Worm (Caenorhabditis elegans) whole organism, L2 larva: Measurements from ENCODE around the gene T21D9.2.

Experiments used
- C34F6.9 ChIP-seq: fragments of 150-350 bp; optimal IDR thresholded peaks from 2 replicates; lab custom pipeline; 2014; ENCODE audit warnings: missing biosample characterization, missing genetic modification characterization
- F13H6.1 ChIP-seq: sonication (generic microtip); optimal IDR thresholded peaks from 2 replicates; lab custom pipeline; 2016; ENCODE audit warnings: missing genetic modification characterization, missing compliant biosample characterization
- R02D3.7 ChIP-seq: fragments of 150-350 bp; optimal IDR thresholded peaks from 2 replicates; lab custom pipeline; 2014; ENCODE audit warnings: missing biosample characterization, missing genetic modification characterization
- Y55F3AM.14 ChIP-seq: fragments of 200-800 bp; sonication (Bioruptor generic); optimal IDR thresholded peaks from 2 replicates; lab custom pipeline; 2018; ENCODE audit warnings: mild to moderate bottlenecking, missing genetic modification characterization, missing compliant biosample characterization
- ZK546.5 ChIP-seq: sonication (generic microtip); optimal IDR thresholded peaks from 2 replicates; lab custom pipeline; 2017; ENCODE audit warnings: missing biosample characterization, missing genetic modification characterization
- aly-2 ChIP-seq: fragments of 150-350 bp; optimal IDR thresholded peaks from 2 replicates; lab custom pipeline; 2014; ENCODE audit warnings: missing biosample characterization, missing genetic modification characterization
- blmp-1 ChIP-seq: sonication (generic microtip); optimal IDR thresholded peaks from 2 replicates; lab custom pipeline; 2017; ENCODE audit warnings: missing genetic modification characterization, mild to moderate bottlenecking, missing compliant biosample characterization, antibody characterized with exemption, moderate library complexity; ENCODE audit not compliant: insufficient read depth
- ceh-16 ChIP-seq: fragments of 150-350 bp; optimal IDR thresholded peaks from 2 replicates; lab custom pipeline; 2014; ENCODE audit warnings: missing biosample characterization, missing genetic modification characterization
- crh-2 ChIP-seq: sonication (generic microtip); optimal IDR thresholded peaks from 2 replicates; lab custom pipeline; 2017; ENCODE audit warnings: missing biosample characterization, missing genetic modification characterization
- dmd-4 ChIP-seq: sonication (generic microtip); optimal IDR thresholded peaks from 2 replicates; lab custom pipeline; 2017; ENCODE audit warnings: missing biosample characterization, missing genetic modification characterization
- elt-1 ChIP-seq: fragments of 150-350 bp; optimal IDR thresholded peaks from 2 replicates; lab custom pipeline; 2014; ENCODE audit warnings: missing biosample characterization, missing genetic modification characterization
- fos-1 ChIP-seq: fragments of 150-350 bp; optimal IDR thresholded peaks from 2 replicates; lab custom pipeline; 2014; ENCODE audit warnings: missing biosample characterization, missing genetic modification characterization
- gmeb-1 ChIP-seq: fragments of 150-350 bp; optimal IDR thresholded peaks from 2 replicates; lab custom pipeline; 2014; ENCODE audit warnings: missing biosample characterization, missing genetic modification characterization
- lin-11 ChIP-seq: fragments of 150-350 bp; sonication (generic microtip); optimal IDR thresholded peaks from 2 replicates; lab custom pipeline; 2014; ENCODE audit warnings: missing biosample characterization, missing genetic modification characterization, inconsistent platforms, mixed read lengths
- lin-39 ChIP-seq: fragments of 150-350 bp; optimal IDR thresholded peaks from 2 replicates; lab custom pipeline; 2014; ENCODE audit warnings: missing biosample characterization, missing genetic modification reagents, missing genetic modification characterization
- lsy-2 ChIP-seq, 2 experiments: fragments of 150-350 bp in 1 of 2; sonication (generic microtip) in 1 of 2; optimal IDR thresholded peaks; 2 replicates each; lab custom pipeline; 2014 to 2017; ENCODE audit warnings: missing biosample characterization in 2 of 2, missing genetic modification characterization in 2 of 2
- mab-5 ChIP-seq: fragments of 150-350 bp; optimal IDR thresholded peaks from 2 replicates; lab custom pipeline; 2014; ENCODE audit warnings: missing biosample characterization, missing genetic modification characterization
- mbf-1 ChIP-seq: sonication (generic microtip); optimal IDR thresholded peaks from 2 replicates; lab custom pipeline; 2017; ENCODE audit warnings: missing biosample characterization, missing genetic modification characterization
- mdl-1 ChIP-seq, 2 experiments: fragments of 150-350 bp in 1 of 2; sonication (generic microtip) in 1 of 2; optimal IDR thresholded peaks; 2 replicates each; lab custom pipeline; 2017; ENCODE audit warnings: missing biosample characterization in 2 of 2, missing genetic modification characterization in 2 of 2
- nhr-10 ChIP-seq: sonication (generic microtip); optimal IDR thresholded peaks from 2 replicates; lab custom pipeline; 2017; ENCODE audit warnings: missing biosample characterization, missing genetic modification characterization
- nhr-11 ChIP-seq: fragments of 150-350 bp; optimal IDR thresholded peaks from 2 replicates; lab custom pipeline; 2014; ENCODE audit warnings: missing biosample characterization, missing genetic modification characterization
- nhr-12 ChIP-seq: fragments of 150-350 bp; optimal IDR thresholded peaks from 2 replicates; lab custom pipeline; 2014; ENCODE audit warnings: missing biosample characterization, missing genetic modification characterization
- nhr-129 ChIP-seq: fragments of 150-350 bp; optimal IDR thresholded peaks from 2 replicates; lab custom pipeline; 2014; ENCODE audit warnings: missing biosample characterization, missing genetic modification characterization
- nhr-21 ChIP-seq: fragments of 150-350 bp; optimal IDR thresholded peaks from 2 replicates; lab custom pipeline; 2014; ENCODE audit warnings: missing biosample characterization, missing genetic modification characterization
- nhr-23 ChIP-seq: fragments of 150-350 bp; optimal IDR thresholded peaks from 2 replicates; lab custom pipeline; 2014; ENCODE audit warnings: missing biosample characterization, missing genetic modification reagents, missing genetic modification characterization
- nhr-237 ChIP-seq: fragments of 150-350 bp; optimal IDR thresholded peaks from 2 replicates; lab custom pipeline; 2014; ENCODE audit warnings: missing biosample characterization, missing genetic modification characterization
- nhr-25 ChIP-seq: fragments of 150-350 bp; sonication (generic microtip); optimal IDR thresholded peaks from 3 replicates; lab custom pipeline; 2014; ENCODE audit warnings: missing biosample characterization, missing genetic modification characterization
- nhr-6 ChIP-seq: fragments of 150-350 bp; optimal IDR thresholded peaks from 2 replicates; lab custom pipeline; 2014; ENCODE audit warnings: missing biosample characterization, missing genetic modification characterization
- nhr-77 ChIP-seq: fragments of 150-350 bp; optimal IDR thresholded peaks from 2 replicates; lab custom pipeline; 2014; ENCODE audit warnings: missing biosample characterization, missing genetic modification characterization
- peb-1 ChIP-seq: fragments of 150-350 bp; optimal IDR thresholded peaks from 2 replicates; lab custom pipeline; 2014; ENCODE audit warnings: missing biosample characterization, missing genetic modification characterization
- skn-1 ChIP-seq: sonication (generic microtip); optimal IDR thresholded peaks from 2 replicates; lab custom pipeline; 2017; ENCODE audit warnings: missing biosample characterization, missing genetic modification characterization
- sma-3 ChIP-seq: sonication (generic microtip); optimal IDR thresholded peaks from 2 replicates; lab custom pipeline; 2016; ENCODE audit warnings: missing genetic modification reagents, missing genetic modification characterization, missing compliant biosample characterization
- sma-9 ChIP-seq, 2 experiments: fragments of 150-350 bp in 1 of 2; sonication (generic microtip) in 1 of 2; optimal IDR thresholded peaks; 2 replicates each; lab custom pipeline; 2014 to 2016; ENCODE audit warnings: missing genetic modification characterization in 2 of 2, mild to moderate bottlenecking in 1 of 2, missing biosample characterization in 1 of 2, missing compliant biosample characterization in 1 of 2, missing genetic modification reagents in 1 of 2, moderate library complexity in 1 of 2
- snpc-4 ChIP-seq: fragments of 150-350 bp; optimal IDR thresholded peaks from 2 replicates; lab custom pipeline; 2014; ENCODE audit warnings: missing biosample characterization, missing genetic modification characterization
- unc-55 ChIP-seq: fragments of 150-350 bp; sonication (generic microtip); optimal IDR thresholded peaks from 3 replicates; lab custom pipeline; 2014; ENCODE audit warnings: missing biosample characterization, missing genetic modification reagents, missing genetic modification characterization
- unc-62 ChIP-seq: fragments of 150-350 bp; optimal IDR thresholded peaks from 2 replicates; lab custom pipeline; 2014; ENCODE audit warnings: missing biosample characterization, missing genetic modification reagents, missing genetic modification characterization
- zag-1 ChIP-seq: fragments of 150-350 bp; optimal IDR thresholded peaks from 2 replicates; lab custom pipeline; 2014; ENCODE audit warnings: missing biosample characterization, missing genetic modification characterization
- ztf-1 ChIP-seq: fragments of 200-800 bp; sonication (Bioruptor generic); conservative IDR thresholded peaks from 2 replicates; pipeline ENCODE4 v1.3.6; 2022; ENCODE audit warnings: missing genetic modification characterization, missing compliant biosample characterization
- ztf-4 ChIP-seq: fragments of 150-350 bp; optimal IDR thresholded peaks from 2 replicates; lab custom pipeline; 2014; ENCODE audit warnings: missing biosample characterization, missing genetic modification characterization

T21D9.2 gene

ce11 chrX:2107414-2107813 is 10.7 kb upstream of the T21D9.2 start:
- TF ChIP-seq elt-1 (no peak), nhr-11 (no peak), crh-2 (tag; lab: Kevin White, UChicago) (peak; percentile 35), gmeb-1 (tag; lab: Kevin White, UChicago) (peak; percentile 9), nhr-129 (peak; percentile 8), fos-1 (tag; lab: Kevin White, UChicago) (peak; percentile 81), zag-1 (tag; lab: Kevin White, UChicago) (no peak), Y55F3AM.14 (GFP tag; lab: Kevin White, UChicago) (no peak), sma-9 (GFP tag; optimal IDR thresholded peaks at IDR 0.05; lab: Kevin White, UChicago) (peak; percentile 62), sma-9 (tag; optimal IDR thresholded peaks at IDR 0.05; lab: Kevin White, UChicago) (no peak)

- no peak for TF ChIP-seq zag-1 (tag; lab: Kevin White, UChicago)
- TF ChIP-seq unc-55 = no peak
- no peak for TF ChIP-seq ztf-4
- no peak for TF ChIP-seq nhr-6 (tag; lab: Kevin White, UChicago)
- no peak for TF ChIP-seq nhr-25 (tag; lab: Kevin White, UChicago)
- TF ChIP-seq lin-11 = no peak
- TF ChIP-seq mdl-1 (tag; optimal IDR thresholded peaks at IDR 0.05; lab: Kevin White, UChicago) = no peak
- no peak for TF ChIP-seq sma-9 (GFP tag; optimal IDR thresholded peaks at IDR 0.05; lab: Kevin White, UChicago)
- TF ChIP-seq sma-9 (tag; optimal IDR thresholded peaks at IDR 0.05; lab: Kevin White, UChicago) = no peak
- no peak for TF ChIP-seq crh-2 (tag; lab: Kevin White, UChicago)
- no peak for TF ChIP-seq R02D3.7 (tag; lab: Kevin White, UChicago)
- TF ChIP-seq nhr-12 (tag; lab: Kevin White, UChicago) = no peak
- no peak for TF ChIP-seq Y55F3AM.14 (GFP tag; lab: Kevin White, UChicago)
- TF ChIP-seq gmeb-1 (tag; lab: Kevin White, UChicago) = no peak
- no peak for TF ChIP-seq blmp-1 (tag; lab: Kevin White, UChicago)
- TF ChIP-seq nhr-21 (tag; lab: Kevin White, UChicago) = no peak
- no peak for TF ChIP-seq ztf-1 (GFP tag; lab: Robert Waterston, UW)
- TF ChIP-seq F13H6.1 (tag; lab: Kevin White, UChicago) = no peak
- TF ChIP-seq nhr-11 = no peak
These were observed 8.6 kb upstream of the T21D9.2 start, which contains the start of gene F53B1.3 for ce11 chrX:2105310-2105709. Gene F53B1.3 (plus strand): TSS chrX:2105610.

DNA sequence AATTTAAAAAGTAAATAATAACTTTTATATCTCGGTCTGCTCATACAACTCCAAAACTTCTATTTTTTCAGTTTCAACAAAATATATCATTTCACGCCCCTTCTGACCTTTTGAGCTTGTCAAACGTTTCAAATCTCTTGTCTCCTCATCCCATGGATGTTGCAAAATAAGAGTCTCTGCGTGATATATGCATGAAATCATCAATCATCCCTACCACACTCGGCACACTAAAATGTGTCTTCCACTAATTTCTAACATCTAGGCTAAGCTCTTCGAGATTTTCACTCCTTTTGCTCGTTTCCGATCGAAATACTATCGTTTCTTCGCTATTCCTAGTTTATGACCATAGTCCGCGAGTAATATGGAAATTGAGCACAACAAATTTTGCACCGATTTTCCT is 2.3 kb upstream of the T21D9.2 start:
- TF ChIP-seq mab-5 (tag; lab: Kevin White, UChicago) (peak; percentile 57), unc-55 (peak; percentile 13), ZK546.5 (no peak)

DNA sequence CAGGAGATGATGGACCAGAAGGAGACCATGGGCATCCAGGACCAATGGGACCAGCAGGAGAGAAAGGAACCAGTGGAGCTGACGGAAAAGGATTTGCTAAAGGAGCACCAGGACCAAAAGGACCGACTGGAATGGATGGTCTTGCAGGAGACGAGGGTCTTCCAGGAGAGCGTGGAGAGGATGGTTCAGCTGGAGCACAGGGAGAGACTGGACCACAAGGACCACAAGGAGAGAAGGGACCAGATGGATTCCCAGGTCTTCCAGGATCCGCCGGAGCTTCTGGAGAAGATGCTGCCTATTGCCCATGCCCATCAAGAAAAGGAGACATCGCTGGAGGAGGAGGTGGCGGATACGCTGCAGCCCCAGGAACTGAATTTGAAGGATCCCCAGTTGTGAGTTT is 2.6 kb downstream of the T21D9.2 start:
- TF ChIP-seq dmd-4 (tag; lab: Kevin White, UChicago) = no peak
- TF ChIP-seq gmeb-1 (tag; lab: Kevin White, UChicago) = no peak
- TF ChIP-seq ztf-1 (GFP tag; lab: Robert Waterston, UW) = no peak
- TF ChIP-seq nhr-11 = no peak

ce11 chrX:2093169-2093568 is 3.5 kb downstream of the T21D9.2 start, which contains the start of gene col-164:
Gene col-164 (plus strand): TSS chrX:2093469.
- no peak for TF ChIP-seq lin-39
- TF ChIP-seq aly-2 (tag; lab: Kevin White, UChicago) = no peak
- no peak for TF ChIP-seq snpc-4 (tag; lab: Kevin White, UChicago)
- TF ChIP-seq F13H6.1 (tag; lab: Kevin White, UChicago) = no peak

- TF ChIP-seq lin-11 (no peak), crh-2 (tag; lab: Kevin White, UChicago) (peak; percentile 33), F13H6.1 (tag; lab: Kevin White, UChicago) (peak; percentile 22), nhr-12 (tag; lab: Kevin White, UChicago) (no peak), snpc-4 (tag; lab: Kevin White, UChicago) (no peak), blmp-1 (tag; lab: Kevin White, UChicago) (no peak), nhr-25 (tag; lab: Kevin White, UChicago) (peak; percentile 33), C34F6.9 (tag; lab: Kevin White, UChicago) (peak; percentile 11), peb-1 (tag; lab: Kevin White, UChicago) (no peak), elt-1 (no peak), mbf-1 (no peak), nhr-129 (peak; percentile 54), fos-1 (tag; lab: Kevin White, UChicago) (peak; percentile 39), mdl-1 (tag; optimal IDR thresholded peaks at IDR 0.05; lab: Kevin White, UChicago) (no peak), ZK546.5 (no peak), nhr-23 (no peak), unc-62 (GFP tag; lab: Kevin White, UChicago) (no peak), skn-1 (no peak), gmeb-1 (tag; lab: Kevin White, UChicago) (peak; percentile 26), nhr-11 (no peak), ztf-4 (no peak), nhr-77 (no peak), mab-5 (tag; lab: Kevin White, UChicago) (no peak), ceh-16 (tag; lab: Kevin White, UChicago) (no peak), sma-3 (GFP tag; lab: Kevin White, UChicago) (no peak), R02D3.7 (tag; lab: Kevin White, UChicago) (no peak), nhr-237 (tag; lab: Kevin White, UChicago) (no peak), nhr-10 (tag; lab: Kevin White, UChicago) (no peak), lsy-2 (tag; optimal IDR thresholded peaks at IDR 0.05; lab: Kevin White, UChicago) (no peak)
These were observed 6.2 kb downstream of the T21D9.2 start for ce11 chrX:2090493-2090892.
